Worm (Caenorhabditis elegans) whole organism, late embryonic: ENCODE data around the gene K07F5.14.
A peak's percentile ranks its signal among the peaks of the same experiment; 100 is the strongest.

Experiments
- C08G9.2 ChIP-seq: sonication (generic microtip); optimal IDR thresholded peaks from 2 replicates; lab custom pipeline; 2016; ENCODE audit warnings: mild to moderate bottlenecking, missing genetic modification characterization, moderate library complexity, missing compliant biosample characterization
- F13H6.1 ChIP-seq: sonication (generic microtip); optimal IDR thresholded peaks from 2 replicates; lab custom pipeline; 2016; ENCODE audit warnings: missing genetic modification characterization, missing compliant biosample characterization
- K02D7.2 ChIP-seq: sonication (generic microtip); optimal IDR thresholded peaks from 2 replicates; lab custom pipeline; 2017; ENCODE audit warnings: mild to moderate bottlenecking, missing genetic modification characterization, missing compliant biosample characterization
- K09A11.1 ChIP-seq: sonication (generic microtip); optimal IDR thresholded peaks from 2 replicates; lab custom pipeline; 2017; ENCODE audit warnings: antibody characterized with exemption, mild to moderate bottlenecking, missing genetic modification characterization, missing compliant biosample characterization; ENCODE audit not compliant: insufficient read depth
- T23F11.4 ChIP-seq: fragments of 200-800 bp; sonication (Bioruptor generic); optimal IDR thresholded peaks from 2 replicates; lab custom pipeline; 2018; ENCODE audit warnings: mild to moderate bottlenecking, missing genetic modification characterization, missing compliant biosample characterization
- Y22D7AL.16 ChIP-seq: sonication (generic microtip); optimal IDR thresholded peaks from 2 replicates; lab custom pipeline; 2016; ENCODE audit warnings: missing genetic modification characterization, missing compliant biosample characterization
- ahr-1 ChIP-seq: sonication (generic microtip); optimal IDR thresholded peaks from 2 replicates; lab custom pipeline; 2016; ENCODE audit warnings: missing genetic modification characterization, missing compliant biosample characterization
- ama-1 ChIP-seq: fragments of 150-350 bp; optimal IDR thresholded peaks from 2 replicates; lab custom pipeline; 2014
- ceh-14 ChIP-seq: sonication (generic microtip); optimal IDR thresholded peaks from 2 replicates; lab custom pipeline; 2016; ENCODE audit warnings: missing genotype, missing genetic modification characterization, missing compliant biosample characterization
- ceh-19 ChIP-seq: fragments of 200-800 bp; sonication (Bioruptor generic); optimal IDR thresholded peaks from 2 replicates; lab custom pipeline; 2018; ENCODE audit warnings: mild to moderate bottlenecking, missing genetic modification characterization, missing compliant biosample characterization
- ceh-22 ChIP-seq: sonication (generic microtip); optimal IDR thresholded peaks from 2 replicates; lab custom pipeline; 2017; ENCODE audit warnings: missing biosample characterization, missing genetic modification characterization
- ceh-24 ChIP-seq: sonication (generic microtip); optimal IDR thresholded peaks from 2 replicates; lab custom pipeline; 2016; ENCODE audit warnings: mild to moderate bottlenecking, missing genetic modification characterization, missing compliant biosample characterization
- ceh-30 ChIP-seq: fragments of 150-350 bp; optimal IDR thresholded peaks from 2 replicates; lab custom pipeline; 2014; ENCODE audit warnings: missing biosample characterization, missing genetic modification characterization
- ceh-31 ChIP-seq: sonication (generic microtip); optimal IDR thresholded peaks from 2 replicates; lab custom pipeline; 2016; ENCODE audit warnings: missing genetic modification characterization, missing compliant biosample characterization
- ceh-45 ChIP-seq: fragments of 200-800 bp; sonication (Bioruptor generic); IDR thresholded peaks from 2 replicates; pipeline ENCODE4 v1.3.6; 2022; ENCODE audit warnings: missing genetic modification reagents, missing genetic modification characterization, missing compliant biosample characterization
- ceh-6 ChIP-seq: fragments of 200-800 bp; sonication (Bioruptor generic); optimal IDR thresholded peaks from 2 replicates; lab custom pipeline; 2018; ENCODE audit warnings: mild to moderate bottlenecking, missing genetic modification characterization, missing compliant biosample characterization
- ceh-9 ChIP-seq: sonication (generic microtip); optimal IDR thresholded peaks from 2 replicates; lab custom pipeline; 2016; ENCODE audit warnings: mild to moderate bottlenecking, missing genetic modification characterization, inconsistent platforms, missing compliant biosample characterization
- che-1 ChIP-seq: sonication (generic microtip); optimal IDR thresholded peaks from 2 replicates; lab custom pipeline; 2016; ENCODE audit warnings: mild to moderate bottlenecking, missing genetic modification characterization, missing compliant biosample characterization
- dmd-4 ChIP-seq: sonication (generic microtip); optimal IDR thresholded peaks from 2 replicates; lab custom pipeline; 2016; ENCODE audit warnings: borderline replicate concordance, missing genetic modification characterization, missing compliant biosample characterization
- dve-1 ChIP-seq: sonication (generic microtip); optimal IDR thresholded peaks from 2 replicates; lab custom pipeline; 2017; ENCODE audit warnings: antibody characterized with exemption, mild to moderate bottlenecking, missing genetic modification characterization, missing compliant biosample characterization
- elt-4 ChIP-seq: sonication (generic microtip); optimal IDR thresholded peaks from 2 replicates; lab custom pipeline; 2016; ENCODE audit warnings: missing genetic modification characterization, missing compliant biosample characterization
- ets-4 ChIP-seq: sonication (generic microtip); optimal IDR thresholded peaks from 2 replicates; lab custom pipeline; 2016; ENCODE audit warnings: missing genetic modification characterization, missing compliant biosample characterization
- fax-1 ChIP-seq: sonication (generic microtip); optimal IDR thresholded peaks from 2 replicates; lab custom pipeline; 2016; ENCODE audit warnings: missing genotype, missing genetic modification characterization, missing compliant biosample characterization
- fkh-6 ChIP-seq: sonication (generic microtip); optimal IDR thresholded peaks from 2 replicates; lab custom pipeline; 2016; ENCODE audit warnings: missing genetic modification characterization, missing compliant biosample characterization
- gmeb-2 ChIP-seq: sonication (generic microtip); optimal IDR thresholded peaks from 2 replicates; lab custom pipeline; 2016; ENCODE audit warnings: missing genetic modification characterization, inconsistent platforms, missing compliant biosample characterization
- hlh-13 ChIP-seq: fragments of 200-800 bp; sonication (Bioruptor generic); optimal IDR thresholded peaks from 2 replicates; lab custom pipeline; 2018; ENCODE audit warnings: mild to moderate bottlenecking, missing genetic modification characterization, missing compliant biosample characterization
- hlh-15 ChIP-seq: sonication (generic microtip); optimal IDR thresholded peaks from 2 replicates; lab custom pipeline; 2016; ENCODE audit warnings: missing genetic modification characterization, missing compliant biosample characterization
- hlh-30 ChIP-seq: sonication (generic microtip); optimal IDR thresholded peaks from 2 replicates; lab custom pipeline; 2017; ENCODE audit warnings: antibody characterized with exemption, missing genetic modification characterization, missing compliant biosample characterization; ENCODE audit not compliant: insufficient read depth
- hlh-6 ChIP-seq: sonication (generic microtip); optimal IDR thresholded peaks from 2 replicates; lab custom pipeline; 2016; ENCODE audit warnings: missing genotype, missing genetic modification characterization, missing compliant biosample characterization
- hlh-8 ChIP-seq: sonication (generic microtip); optimal IDR thresholded peaks from 2 replicates; lab custom pipeline; 2016; ENCODE audit warnings: missing genotype, missing genetic modification characterization, missing compliant biosample characterization
- lin-11 ChIP-seq: fragments of 200-800 bp; sonication (Bioruptor generic); optimal IDR thresholded peaks from 2 replicates; lab custom pipeline; 2018; ENCODE audit warnings: mild to moderate bottlenecking, missing genetic modification characterization, missing compliant biosample characterization
- madf-2 ChIP-seq: sonication (generic microtip); optimal IDR thresholded peaks from 2 replicates; lab custom pipeline; 2017; ENCODE audit warnings: missing genetic modification characterization, missing compliant biosample characterization
- mec-3 ChIP-seq: sonication (generic microtip); optimal IDR thresholded peaks from 2 replicates; lab custom pipeline; 2016; ENCODE audit warnings: borderline replicate concordance, missing genetic modification characterization, missing compliant biosample characterization
- nfya-1 ChIP-seq: sonication (generic microtip); optimal IDR thresholded peaks from 2 replicates; lab custom pipeline; 2017; ENCODE audit warnings: missing genetic modification characterization, mild to moderate bottlenecking, missing compliant biosample characterization, antibody characterized with exemption, moderate library complexity
- nhr-232 ChIP-seq: sonication (generic microtip); optimal IDR thresholded peaks from 2 replicates; lab custom pipeline; 2016; ENCODE audit warnings: missing genetic modification characterization, missing compliant biosample characterization
- npax-4 ChIP-seq: sonication (generic microtip); optimal IDR thresholded peaks from 2 replicates; lab custom pipeline; 2016; ENCODE audit warnings: missing genetic modification characterization, missing compliant biosample characterization
- pat-9 ChIP-seq: fragments of 200-800 bp; sonication (Bioruptor generic); optimal IDR thresholded peaks from 2 replicates; lab custom pipeline; 2018; ENCODE audit warnings: mild to moderate bottlenecking, missing genetic modification characterization, moderate library complexity, missing compliant biosample characterization
- pha-2 ChIP-seq: sonication (generic microtip); optimal IDR thresholded peaks from 2 replicates; lab custom pipeline; 2017; ENCODE audit warnings: mild to moderate bottlenecking, missing genetic modification characterization, missing compliant biosample characterization
- pha-4 ChIP-seq: fragments of 150-350 bp; optimal IDR thresholded peaks from 2 replicates; lab custom pipeline; 2018; ENCODE audit warnings: missing biosample characterization, missing genetic modification reagents, missing genetic modification characterization
- pros-1 ChIP-seq: fragments of 150-350 bp; optimal IDR thresholded peaks from 2 replicates; lab custom pipeline; 2014; ENCODE audit warnings: missing biosample characterization, missing genetic modification reagents, missing genetic modification characterization
- sox-2 ChIP-seq: fragments of 200-800 bp; sonication (Bioruptor generic); IDR thresholded peaks from 2 replicates; pipeline ENCODE4 v1.3.6; 2022; ENCODE audit warnings: missing genetic modification reagents, missing genetic modification characterization, missing compliant biosample characterization
- sox-4 ChIP-seq: sonication (generic microtip); optimal IDR thresholded peaks from 2 replicates; lab custom pipeline; 2017; ENCODE audit warnings: mild to moderate bottlenecking, missing genetic modification characterization, inconsistent platforms, missing compliant biosample characterization
- tbx-2 ChIP-seq: sonication (generic microtip); optimal IDR thresholded peaks from 2 replicates; lab custom pipeline; 2016; ENCODE audit warnings: missing genetic modification characterization, missing compliant biosample characterization
- unc-42 ChIP-seq: sonication (generic microtip); optimal IDR thresholded peaks from 2 replicates; lab custom pipeline; 2016; ENCODE audit warnings: missing genotype, missing genetic modification characterization, missing compliant biosample characterization
- unc-55 ChIP-seq: sonication (generic microtip); optimal IDR thresholded peaks from 2 replicates; lab custom pipeline; 2017; ENCODE audit warnings: missing biosample characterization, missing genetic modification reagents, missing genetic modification characterization
- zip-5 ChIP-seq: sonication (generic microtip); optimal IDR thresholded peaks from 2 replicates; lab custom pipeline; 2016; ENCODE audit warnings: missing genetic modification characterization, missing compliant biosample characterization

K07F5.14 gene

ce11 chrIV:9878893-9879379 is 16.9 kb downstream of the K07F5.14 start, which contains the start of gene nhr-4:
nhr-4 (plus strand) TSS chrIV:9879329.
- TF ChIP-seq fax-1 (tag; lab: Kevin White, UChicago) = no peak
- no peak for TF ChIP-seq K02D7.2
- TF ChIP-seq ceh-9 = no peak
- TF ChIP-seq ahr-1 (tag; lab: Kevin White, UChicago) = no peak
- no peak for TF ChIP-seq dmd-4 (tag; lab: Kevin White, UChicago)
- TF ChIP-seq hlh-6 (tag; lab: Kevin White, UChicago) = no peak
- no peak for TF ChIP-seq tbx-2 (tag; lab: Kevin White, UChicago)
- no peak for TF ChIP-seq gmeb-2 (tag; lab: Kevin White, UChicago)
- TF ChIP-seq ets-4 (tag; lab: Kevin White, UChicago) = no peak
- no peak for TF ChIP-seq npax-4
- no peak for TF ChIP-seq unc-42 (tag; lab: Kevin White, UChicago)
- TF ChIP-seq ceh-30 (tag; lab: Kevin White, UChicago) = no peak
- TF ChIP-seq lin-11 (tag; lab: Kevin White, UChicago) = no peak
- TF ChIP-seq C08G9.2 (tag; lab: Kevin White, UChicago) = no peak
- no peak for TF ChIP-seq F13H6.1 (tag; lab: Kevin White, UChicago)

ce11 chrIV:9884257-9884656 is 22.2 kb downstream of the K07F5.14 start, which contains the start of the genes prp-18 and mccc-1:
prp-18 (minus strand) TSS chrIV:9884383.
mccc-1 (plus strand) TSS chrIV:9884570.
- no peak for TF ChIP-seq ets-4 (tag; lab: Kevin White, UChicago)
- no peak for TF ChIP-seq ceh-22
- TF ChIP-seq ceh-14 (tag; lab: Kevin White, UChicago) = no peak
- TF ChIP-seq hlh-15 (tag; lab: Kevin White, UChicago) = no peak
- TF ChIP-seq K02D7.2 = no peak
- no peak for TF ChIP-seq K09A11.1 (tag; lab: Kevin White, UChicago)
- no peak for TF ChIP-seq gmeb-2 (tag; lab: Kevin White, UChicago)
- no peak for TF ChIP-seq hlh-30 (tag; lab: Kevin White, UChicago)
- TF ChIP-seq sox-4 (tag; lab: Kevin White, UChicago) = no peak
- no peak for TF ChIP-seq ceh-9
- TF ChIP-seq ceh-19 (GFP tag; lab: Kevin White, UChicago) = no peak
- no peak for TF ChIP-seq elt-4
- no peak for TF ChIP-seq ahr-1 (tag; lab: Kevin White, UChicago)
- TF ChIP-seq sox-2 (GFP tag; lab: Robert Waterston, UW) = no peak
- TF ChIP-seq lin-11 (tag; lab: Kevin White, UChicago) = no peak
- peak; percentile 86 for TF ChIP-seq unc-42 (tag; lab: Kevin White, UChicago)
- TF ChIP-seq zip-5 (tag; lab: Kevin White, UChicago) = no peak
- TF ChIP-seq ceh-45 (GFP tag; lab: Robert Waterston, UW) = no peak
- peak; percentile 44 for TF ChIP-seq ceh-31 (tag; lab: Kevin White, UChicago)
- peak; percentile 16 for TF ChIP-seq nfya-1 (tag; lab: Kevin White, UChicago)
- TF ChIP-seq tbx-2 (tag; lab: Kevin White, UChicago) = no peak
- peak; percentile 2 for TF ChIP-seq dve-1 (tag; lab: Kevin White, UChicago)
- TF ChIP-seq pha-2 = no peak
- TF ChIP-seq F13H6.1 (tag; lab: Kevin White, UChicago) = no peak
- no peak for TF ChIP-seq Y22D7AL.16
- TF ChIP-seq pros-1 (tag; lab: Kevin White, UChicago) = no peak
- TF ChIP-seq mec-3 (tag; lab: Kevin White, UChicago) = no peak
- no peak for TF ChIP-seq nhr-232 (tag; lab: Kevin White, UChicago)
- TF ChIP-seq hlh-13 (GFP tag; lab: Kevin White, UChicago) = no peak
- no peak for TF ChIP-seq che-1 (tag; lab: Kevin White, UChicago)
- TF ChIP-seq hlh-6 (tag; lab: Kevin White, UChicago) = no peak
- TF ChIP-seq ceh-30 (tag; lab: Kevin White, UChicago) = no peak
- TF ChIP-seq pha-4 (tag; lab: Kevin White, UChicago) = no peak
- TF ChIP-seq T23F11.4 (GFP tag; lab: Kevin White, UChicago) = no peak
- no peak for TF ChIP-seq fkh-6
- no peak for TF ChIP-seq ceh-6 (GFP tag; lab: Kevin White, UChicago)
- no peak for TF ChIP-seq ama-1 (lab: Kevin White, UChicago)
- no peak for TF ChIP-seq ceh-24
- TF ChIP-seq hlh-8 = no peak
- no peak for TF ChIP-seq madf-2
- TF ChIP-seq unc-55 = peak; percentile 28
- TF ChIP-seq pat-9 (tag; lab: Kevin White, UChicago) = no peak
- TF ChIP-seq, all 69 proteins: peak for 5
